Worm (Caenorhabditis elegans) whole organism, L2 larva: ENCODE data around the gene BE0003N10.1.

ENCODE experiments used
- F13H6.1 ChIP-seq: sonication (generic microtip); optimal IDR thresholded peaks from 2 replicates; lab custom pipeline; 2016; ENCODE audit warnings: missing genetic modification characterization, missing compliant biosample characterization
- R02D3.7 ChIP-seq: fragments of 150-350 bp; optimal IDR thresholded peaks from 2 replicates; lab custom pipeline; 2014; ENCODE audit warnings: missing biosample characterization, missing genetic modification characterization
- Y55F3AM.14 ChIP-seq: fragments of 200-800 bp; sonication (Bioruptor generic); optimal IDR thresholded peaks from 2 replicates; lab custom pipeline; 2018; ENCODE audit warnings: mild to moderate bottlenecking, missing genetic modification characterization, missing compliant biosample characterization
- ZK546.5 ChIP-seq: sonication (generic microtip); optimal IDR thresholded peaks from 2 replicates; lab custom pipeline; 2017; ENCODE audit warnings: missing biosample characterization, missing genetic modification characterization
- alr-1 ChIP-seq: fragments of 150-350 bp; optimal IDR thresholded peaks from 2 replicates; lab custom pipeline; 2014; ENCODE audit warnings: missing biosample characterization, missing genetic modification characterization
- aly-2 ChIP-seq: fragments of 150-350 bp; optimal IDR thresholded peaks from 2 replicates; lab custom pipeline; 2014; ENCODE audit warnings: missing biosample characterization, missing genetic modification characterization
- blmp-1 ChIP-seq: sonication (generic microtip); optimal IDR thresholded peaks from 2 replicates; lab custom pipeline; 2017; ENCODE audit warnings: missing genetic modification characterization, mild to moderate bottlenecking, missing compliant biosample characterization, antibody characterized with exemption, moderate library complexity; ENCODE audit not compliant: insufficient read depth
- ceh-16 ChIP-seq: fragments of 150-350 bp; optimal IDR thresholded peaks from 2 replicates; lab custom pipeline; 2014; ENCODE audit warnings: missing biosample characterization, missing genetic modification characterization
- ceh-82 ChIP-seq: fragments of 150-350 bp; optimal IDR thresholded peaks from 2 replicates; lab custom pipeline; 2014; ENCODE audit warnings: missing biosample characterization, missing genetic modification characterization
- crh-2 ChIP-seq: sonication (generic microtip); optimal IDR thresholded peaks from 2 replicates; lab custom pipeline; 2017; ENCODE audit warnings: missing biosample characterization, missing genetic modification characterization
- dmd-4 ChIP-seq: sonication (generic microtip); optimal IDR thresholded peaks from 2 replicates; lab custom pipeline; 2017; ENCODE audit warnings: missing biosample characterization, missing genetic modification characterization
- elt-1 ChIP-seq: fragments of 150-350 bp; optimal IDR thresholded peaks from 2 replicates; lab custom pipeline; 2014; ENCODE audit warnings: missing biosample characterization, missing genetic modification characterization
- elt-3 ChIP-seq: sonication (generic microtip); optimal IDR thresholded peaks from 2 replicates; lab custom pipeline; 2017; ENCODE audit warnings: missing biosample characterization, missing genetic modification characterization
- fos-1 ChIP-seq: fragments of 150-350 bp; optimal IDR thresholded peaks from 2 replicates; lab custom pipeline; 2014; ENCODE audit warnings: missing biosample characterization, missing genetic modification characterization
- gmeb-1 ChIP-seq: fragments of 150-350 bp; optimal IDR thresholded peaks from 2 replicates; lab custom pipeline; 2014; ENCODE audit warnings: missing biosample characterization, missing genetic modification characterization
- lin-13 ChIP-seq: fragments of 150-350 bp; optimal IDR thresholded peaks from 2 replicates; lab custom pipeline; 2014; ENCODE audit warnings: missing biosample characterization, missing genetic modification reagents, missing genetic modification characterization
- lsy-2 ChIP-seq, 2 experiments: fragments of 150-350 bp in 1 of 2; sonication (generic microtip) in 1 of 2; optimal IDR thresholded peaks; 2 replicates each; lab custom pipeline; 2014 to 2017; ENCODE audit warnings: missing biosample characterization in 2 of 2, missing genetic modification characterization in 2 of 2
- mbf-1 ChIP-seq: sonication (generic microtip); optimal IDR thresholded peaks from 2 replicates; lab custom pipeline; 2017; ENCODE audit warnings: missing biosample characterization, missing genetic modification characterization
- mdl-1 ChIP-seq, 2 experiments: fragments of 150-350 bp in 1 of 2; sonication (generic microtip) in 1 of 2; optimal IDR thresholded peaks; 2 replicates each; lab custom pipeline; 2017; ENCODE audit warnings: missing biosample characterization in 2 of 2, missing genetic modification characterization in 2 of 2
- nhr-10 ChIP-seq: sonication (generic microtip); optimal IDR thresholded peaks from 2 replicates; lab custom pipeline; 2017; ENCODE audit warnings: missing biosample characterization, missing genetic modification characterization
- nhr-11 ChIP-seq: fragments of 150-350 bp; optimal IDR thresholded peaks from 2 replicates; lab custom pipeline; 2014; ENCODE audit warnings: missing biosample characterization, missing genetic modification characterization
- nhr-12 ChIP-seq: fragments of 150-350 bp; optimal IDR thresholded peaks from 2 replicates; lab custom pipeline; 2014; ENCODE audit warnings: missing biosample characterization, missing genetic modification characterization
- nhr-21 ChIP-seq: fragments of 150-350 bp; optimal IDR thresholded peaks from 2 replicates; lab custom pipeline; 2014; ENCODE audit warnings: missing biosample characterization, missing genetic modification characterization
- nhr-237 ChIP-seq: fragments of 150-350 bp; optimal IDR thresholded peaks from 2 replicates; lab custom pipeline; 2014; ENCODE audit warnings: missing biosample characterization, missing genetic modification characterization
- nhr-25 ChIP-seq: fragments of 150-350 bp; sonication (generic microtip); optimal IDR thresholded peaks from 3 replicates; lab custom pipeline; 2014; ENCODE audit warnings: missing biosample characterization, missing genetic modification characterization
- nhr-77 ChIP-seq: fragments of 150-350 bp; optimal IDR thresholded peaks from 2 replicates; lab custom pipeline; 2014; ENCODE audit warnings: missing biosample characterization, missing genetic modification characterization
- sem-4 ChIP-seq: fragments of 150-350 bp; optimal IDR thresholded peaks from 2 replicates; lab custom pipeline; 2014; ENCODE audit warnings: missing biosample characterization, missing genetic modification reagents, missing genetic modification characterization
- skn-1 ChIP-seq: sonication (generic microtip); optimal IDR thresholded peaks from 2 replicates; lab custom pipeline; 2017; ENCODE audit warnings: missing biosample characterization, missing genetic modification characterization
- sma-3 ChIP-seq: sonication (generic microtip); optimal IDR thresholded peaks from 2 replicates; lab custom pipeline; 2016; ENCODE audit warnings: missing genetic modification reagents, missing genetic modification characterization, missing compliant biosample characterization
- sma-9 ChIP-seq, 2 experiments: fragments of 150-350 bp in 1 of 2; sonication (generic microtip) in 1 of 2; optimal IDR thresholded peaks; 2 replicates each; lab custom pipeline; 2014 to 2016; ENCODE audit warnings: missing genetic modification characterization in 2 of 2, mild to moderate bottlenecking in 1 of 2, missing biosample characterization in 1 of 2, missing compliant biosample characterization in 1 of 2, missing genetic modification reagents in 1 of 2, moderate library complexity in 1 of 2
- snpc-4 ChIP-seq: fragments of 150-350 bp; optimal IDR thresholded peaks from 2 replicates; lab custom pipeline; 2014; ENCODE audit warnings: missing biosample characterization, missing genetic modification characterization
- unc-39 ChIP-seq: fragments of 150-350 bp; optimal IDR thresholded peaks from 2 replicates; lab custom pipeline; 2014; ENCODE audit warnings: missing biosample characterization, missing genetic modification characterization
- unc-55 ChIP-seq: fragments of 150-350 bp; sonication (generic microtip); optimal IDR thresholded peaks from 3 replicates; lab custom pipeline; 2014; ENCODE audit warnings: missing biosample characterization, missing genetic modification reagents, missing genetic modification characterization
- unc-62 ChIP-seq: fragments of 150-350 bp; optimal IDR thresholded peaks from 2 replicates; lab custom pipeline; 2014; ENCODE audit warnings: missing biosample characterization, missing genetic modification reagents, missing genetic modification characterization
- zag-1 ChIP-seq: fragments of 150-350 bp; optimal IDR thresholded peaks from 2 replicates; lab custom pipeline; 2014; ENCODE audit warnings: missing biosample characterization, missing genetic modification characterization
- ztf-1 ChIP-seq: fragments of 200-800 bp; sonication (Bioruptor generic); conservative IDR thresholded peaks from 2 replicates; pipeline ENCODE4 v1.3.6; 2022; ENCODE audit warnings: missing genetic modification characterization, missing compliant biosample characterization
- ztf-4 ChIP-seq: fragments of 150-350 bp; optimal IDR thresholded peaks from 2 replicates; lab custom pipeline; 2014; ENCODE audit warnings: missing biosample characterization, missing genetic modification characterization

BE0003N10.1 gene

ce11 chrIII:1053067-1053466, 15.8 kb downstream of the BE0003N10.1 start, which contains the start of gene fbxo-11.2:
fbxo-11.2 (minus strand) TSS chrIII:1053242.
- peak; percentile 3 for TF ChIP-seq nhr-25 (tag; lab: Kevin White, UChicago)
- TF ChIP-seq fos-1, result no peak

ce11 chrIII:1054096-1054495, 16.8 kb downstream of the BE0003N10.1 start:
- TF ChIP-seq nhr-10 (no peak), Y55F3AM.14 (GFP tag; lab: Kevin White, UChicago) (no peak), crh-2 (no peak), ZK546.5 (no peak), elt-1 (tag; lab: Kevin White, UChicago) (no peak), nhr-77 (no peak), nhr-21 (tag; lab: Kevin White, UChicago) (no peak), lsy-2 (tag; optimal IDR thresholded peaks at IDR 0.05; lab: Kevin White, UChicago) (no peak), alr-1 (no peak), R02D3.7 (no peak), unc-55 (GFP tag; lab: Kevin White, UChicago) (no peak)

ce11 chrIII:1058074-1058473, 20.8 kb downstream of the BE0003N10.1 start:
- no peak for TF ChIP-seq F13H6.1 (tag; lab: Kevin White, UChicago)
- no peak for TF ChIP-seq mdl-1 (tag; optimal IDR thresholded peaks at IDR 0.05; lab: Kevin White, UChicago)
- no peak for TF ChIP-seq blmp-1 (tag; lab: Kevin White, UChicago)
- TF ChIP-seq nhr-11, result no peak
- TF ChIP-seq nhr-77, result no peak
- TF ChIP-seq gmeb-1 (tag; lab: Kevin White, UChicago), result no peak
- no peak for TF ChIP-seq nhr-10
- TF ChIP-seq alr-1, result no peak
- TF ChIP-seq aly-2 (tag; lab: Kevin White, UChicago), result no peak
- TF ChIP-seq ceh-16 (tag; lab: Kevin White, UChicago), result no peak
- TF ChIP-seq snpc-4 (tag; lab: Kevin White, UChicago), result no peak
- no peak for TF ChIP-seq nhr-12
- TF ChIP-seq dmd-4 (tag; lab: Kevin White, UChicago), result no peak
- no peak for TF ChIP-seq unc-39 (tag; lab: Kevin White, UChicago)
- no peak for TF ChIP-seq nhr-237 (tag; lab: Kevin White, UChicago)
- TF ChIP-seq unc-62, result no peak
- TF ChIP-seq fos-1, result no peak

ce11 chrIII:1058881-1059280, 21.6 kb downstream of the BE0003N10.1 start:
- TF ChIP-seq snpc-4 (tag; lab: Kevin White, UChicago) (no peak), aly-2 (tag; lab: Kevin White, UChicago) (no peak), unc-62 (no peak), nhr-10 (no peak), ceh-82 (no peak), skn-1 (tag; lab: Kevin White, UChicago) (no peak), mdl-1 (tag; optimal IDR thresholded peaks at IDR 0.05; lab: Kevin White, UChicago) (no peak), nhr-21 (tag; lab: Kevin White, UChicago) (no peak), nhr-12 (no peak), elt-3 (tag; lab: Kevin White, UChicago) (no peak), Y55F3AM.14 (GFP tag; lab: Kevin White, UChicago) (no peak), ztf-4 (tag; lab: Kevin White, UChicago) (no peak), ztf-1 (no peak), unc-55 (GFP tag; lab: Kevin White, UChicago) (no peak), mbf-1 (tag; lab: Kevin White, UChicago) (no peak), gmeb-1 (tag; lab: Kevin White, UChicago) (no peak), nhr-237 (tag; lab: Kevin White, UChicago) (no peak)
- TF ChIP-seq, all 48 proteins: peak for 0

- TF ChIP-seq zag-1 (tag; lab: Kevin White, UChicago) (no peak), sma-9 (GFP tag; optimal IDR thresholded peaks at IDR 0.05; lab: Kevin White, UChicago) (no peak), sma-9 (tag; optimal IDR thresholded peaks at IDR 0.05; lab: Kevin White, UChicago) (no peak), sem-4 (tag; lab: Kevin White, UChicago) (no peak), gmeb-1 (tag; lab: Kevin White, UChicago) (no peak), lin-13 (GFP tag; lab: Kevin White, UChicago) (no peak), nhr-77 (no peak), sma-3 (GFP tag; lab: Kevin White, UChicago) (no peak), unc-39 (tag; lab: Kevin White, UChicago) (no peak), blmp-1 (tag; lab: Kevin White, UChicago) (no peak), ceh-16 (tag; lab: Kevin White, UChicago) (no peak)
Measured at ce11 chrIII:1059961-1060360, 22.7 kb downstream of the BE0003N10.1 start, which contains the start of gene BE0003N10.6. BE0003N10.6 (minus strand) TSS chrIII:1060061.
